Fruit fly (Drosophila melanogaster): ENCODE measurements around the gene atk.

Gene atk

dm6 chr3L:20474789-20475208, 10.1 kb upstream of the atk start (continued):
- TF ChIP-seq ken (GFP tag; IDR thresholded peaks at IDR 0.05): no peak
- TF ChIP-seq CG7372 (GFP tag; IDR thresholded peaks at IDR 0.05): no peak
- TF ChIP-seq vnd (GFP tag; IDR thresholded peaks at IDR 0.05; ENCODE audit: partially characterized antibody): no peak
- TF ChIP-seq CG11456 (GFP tag; IDR thresholded peaks at IDR 0.05): no peak
- TF ChIP-seq Doc2 (GFP tag; IDR thresholded peaks at IDR 0.05): no peak
- TF ChIP-seq Meics (GFP tag; optimal IDR thresholded peaks at IDR 0.05): peak; percentile 90
- peak; percentile 81 for TF ChIP-seq CG5245 (GFP tag; optimal IDR thresholded peaks at IDR 0.05)
- TF ChIP-seq CG3847 (GFP tag; IDR thresholded peaks at IDR 0.05): no peak
- peak; percentile 91 for TF ChIP-seq PHDP (tag; optimal IDR thresholded peaks at IDR 0.05)
- peak; percentile 27 for TF ChIP-seq CTCF (GFP tag; optimal IDR thresholded peaks at IDR 0.05)
- peak; percentile 91 for TF ChIP-seq CG4617 (GFP tag; optimal IDR thresholded peaks at IDR 0.05; ENCODE audit: borderline replicate concordance)
- TF ChIP-seq CG4404 (GFP tag; IDR thresholded peaks at IDR 0.05): no peak
- TF ChIP-seq sr (GFP tag; IDR thresholded peaks at IDR 0.05): no peak
- peak; percentile 60 for TF ChIP-seq pfk (GFP tag; optimal IDR thresholded peaks at IDR 0.05)
- no peak for TF ChIP-seq hkb (optimal IDR thresholded peaks at IDR 0.05)
- no peak for TF ChIP-seq hkb (GFP tag; IDR thresholded peaks at IDR 0.05)
- peak; percentile 77 for TF ChIP-seq HmgD (GFP tag; optimal IDR thresholded peaks at IDR 0.05)
- TF ChIP-seq D19B (GFP tag; optimal IDR thresholded peaks at IDR 0.05): peak; percentile 57
- TF ChIP-seq CG6175 (GFP tag; IDR thresholded peaks at IDR 0.05): no peak
- no peak for TF ChIP-seq sob (GFP tag; IDR thresholded peaks at IDR 0.05)
- peak; percentile 98 for TF ChIP-seq kah (GFP tag; optimal IDR thresholded peaks at IDR 0.05)
- peak; percentile 71 for TF ChIP-seq CG30431 (GFP tag; optimal IDR thresholded peaks at IDR 0.05)
- TF ChIP-seq scrt (GFP tag; optimal IDR thresholded peaks at IDR 0.05): peak; percentile 76
- peak; percentile 82 for TF ChIP-seq fd96Cb (tag; optimal IDR thresholded peaks at IDR 0.05)
- peak; percentile 67 for TF ChIP-seq Mes4 (GFP tag; optimal IDR thresholded peaks at IDR 0.05)
- TF ChIP-seq esg (GFP tag; conservative IDR thresholded peaks at IDR 0.05): no peak
- TF ChIP-seq Side (GFP tag; optimal IDR thresholded peaks at IDR 0.05): peak; percentile 81
- no peak for TF ChIP-seq rib (GFP tag; IDR thresholded peaks at IDR 0.05)
- peak in 1 of 2 experiments; percentile 62 for TF ChIP-seq insv (GFP tag; optimal IDR thresholded peaks at IDR 0.05)
- TF ChIP-seq emc (GFP tag; optimal IDR thresholded peaks at IDR 0.05): peak; percentile 54
- TF ChIP-seq Pdp1 (GFP tag; optimal IDR thresholded peaks at IDR 0.05): peak in 1 of 2 experiments; percentile 88
- peak; percentile 87 for TF ChIP-seq jumu (GFP tag; optimal IDR thresholded peaks at IDR 0.05)
- no peak for TF ChIP-seq fd102C (GFP tag; optimal IDR thresholded peaks at IDR 0.05)
- peak; percentile 84 for TF ChIP-seq BtbVII (GFP tag; optimal IDR thresholded peaks at IDR 0.05)
- peak; percentile 92 for TF ChIP-seq CG12659 (GFP tag; optimal IDR thresholded peaks at IDR 0.05)
- TF ChIP-seq psq (GFP tag; optimal IDR thresholded peaks at IDR 0.05): peak; percentile 82
- TF ChIP-seq Hr3 (GFP tag; optimal IDR thresholded peaks at IDR 0.05): peak; percentile 90
- TF ChIP-seq CG14965 (GFP tag; optimal IDR thresholded peaks at IDR 0.05; ENCODE audit: borderline replicate concordance): no peak
- peak; percentile 79 for TF ChIP-seq Antp (GFP tag; optimal IDR thresholded peaks at IDR 0.05)
- peak; percentile 71 for TF ChIP-seq da (GFP tag; optimal IDR thresholded peaks at IDR 0.05)
- TF ChIP-seq Nf-YA (GFP tag; IDR thresholded peaks at IDR 0.05): no peak
- TF ChIP-seq CG17385 (GFP tag; optimal IDR thresholded peaks at IDR 0.05): peak; percentile 80
- TF ChIP-seq CG3995 (GFP tag; optimal IDR thresholded peaks at IDR 0.05): peak; percentile 37
- peak; percentile 90 for TF ChIP-seq NfI (GFP tag; optimal IDR thresholded peaks at IDR 0.05)
- TF ChIP-seq B-H2 (GFP tag; optimal IDR thresholded peaks at IDR 0.05): peak; percentile 92
- no peak for TF ChIP-seq H2.0 (GFP tag; IDR thresholded peaks at IDR 0.05)
- TF ChIP-seq zen (tag; optimal IDR thresholded peaks at IDR 0.05): peak; percentile 77
- TF ChIP-seq CG10543 (GFP tag; optimal IDR thresholded peaks at IDR 0.05): peak; percentile 94
- TF ChIP-seq oc (tag; optimal IDR thresholded peaks at IDR 0.05): peak; percentile 75
- peak; percentile 65 for TF ChIP-seq corto (GFP tag; optimal IDR thresholded peaks at IDR 0.05)
- peak; percentile 68 for TF ChIP-seq CG12236 (GFP tag; optimal IDR thresholded peaks at IDR 0.05)
- TF ChIP-seq MTF-1 (GFP tag; optimal IDR thresholded peaks at IDR 0.05; ENCODE audit: borderline replicate concordance): peak; percentile 81
